Worm (Caenorhabditis elegans) whole organism, L4 larva: Measurements from ENCODE around the gene mec-17.

Source experiments
- F10B5.3 ChIP-seq: sonication (generic microtip); optimal IDR thresholded peaks from 2 replicates; lab custom pipeline; 2016; ENCODE audit warnings: mild to moderate bottlenecking, missing genetic modification characterization, missing compliant biosample characterization
- R02D3.7 ChIP-seq: fragments of 150-350 bp; sonication (generic microtip); optimal IDR thresholded peaks from 3 replicates; lab custom pipeline; 2014; ENCODE audit warnings: missing biosample characterization, missing genetic modification characterization
- T20F7.1 ChIP-seq: fragments of 200-800 bp; sonication (Bioruptor generic); optimal IDR thresholded peaks from 2 replicates; lab custom pipeline; 2018; ENCODE audit warnings: mild to moderate bottlenecking, missing genetic modification characterization, missing compliant biosample characterization
- T26A8.4 ChIP-seq: fragments of 200-800 bp; sonication (Bioruptor generic); IDR thresholded peaks from 2 replicates; pipeline ENCODE4 v1.3.6; 2022; ENCODE audit warnings: missing genetic modification characterization, missing compliant biosample characterization
- Y5F2A.4 ChIP-seq: fragments of 200-800 bp; sonication (Bioruptor generic); optimal IDR thresholded peaks from 2 replicates; lab custom pipeline; 2018; ENCODE audit warnings: mild to moderate bottlenecking, missing genetic modification characterization, missing compliant biosample characterization
- ceh-82 ChIP-seq: sonication (generic microtip); optimal IDR thresholded peaks from 2 replicates; lab custom pipeline; 2017; ENCODE audit warnings: missing biosample characterization, missing genetic modification characterization
- cey-2 ChIP-seq: sonication (generic microtip); optimal IDR thresholded peaks from 3 replicates; lab custom pipeline; 2017; ENCODE audit warnings: missing genetic modification characterization, mild to moderate bottlenecking, missing compliant biosample characterization, antibody characterized with exemption, borderline replicate concordance; ENCODE audit not compliant: insufficient read depth
- ctbp-1 ChIP-seq: fragments of 200-800 bp; sonication (Bioruptor generic); IDR thresholded peaks from 2 replicates; pipeline ENCODE4 v1.3.6; 2022; ENCODE audit warnings: missing genetic modification reagents, missing genetic modification characterization, missing compliant biosample characterization
- daf-12 ChIP-seq: fragments of 150-350 bp; optimal IDR thresholded peaks from 2 replicates; lab custom pipeline; 2014; ENCODE audit warnings: missing biosample characterization, missing genetic modification reagents, missing genetic modification characterization
- daf-16 ChIP-seq, 3 experiments: sonication (generic microtip); optimal IDR thresholded peaks; 2 replicates each; lab custom pipeline; 2016 to 2017; ENCODE audit warnings: missing genetic modification characterization in 3 of 3, missing genetic modification reagents in 3 of 3, mild to moderate bottlenecking in 2 of 3, missing compliant biosample characterization in 2 of 3, missing biosample characterization in 1 of 3, moderate library complexity in 1 of 3
- daf-19 ChIP-seq: fragments of 200-800 bp; sonication (Bioruptor generic); conservative IDR thresholded peaks from 2 replicates; pipeline ENCODE4 v1.3.6; 2022; ENCODE audit warnings: missing genetic modification characterization, missing compliant biosample characterization
- dmd-8 ChIP-seq: fragments of 200-800 bp; sonication (Bioruptor generic); IDR thresholded peaks from 2 replicates; pipeline ENCODE4 v1.3.6; 2022; ENCODE audit warnings: missing genetic modification characterization, missing compliant biosample characterization
- dpl-1 ChIP-seq: fragments of 150-350 bp; optimal IDR thresholded peaks from 2 replicates; lab custom pipeline; 2014; ENCODE audit warnings: missing biosample characterization, missing genetic modification reagents, missing genetic modification characterization
- duxl-1 ChIP-seq: sonication (generic microtip); optimal IDR thresholded peaks from 2 replicates; lab custom pipeline; 2016; ENCODE audit warnings: mild to moderate bottlenecking, missing genetic modification characterization, moderate library complexity, missing compliant biosample characterization; ENCODE audit not compliant: poor library complexity
- dve-1 ChIP-seq: sonication (generic microtip); optimal IDR thresholded peaks from 2 replicates; lab custom pipeline; 2017; ENCODE audit warnings: antibody characterized with exemption, mild to moderate bottlenecking, missing genetic modification characterization, missing compliant biosample characterization; ENCODE audit not compliant: insufficient read depth
- gei-8 ChIP-seq: fragments of 200-800 bp; sonication (Bioruptor generic); optimal IDR thresholded peaks from 2 replicates; lab custom pipeline; 2018; ENCODE audit warnings: mild to moderate bottlenecking, missing genetic modification characterization, missing compliant biosample characterization
- hif-1 ChIP-seq, 2 experiments: sonication (generic microtip); optimal IDR thresholded peaks; 2 replicates each; lab custom pipeline; 2016 to 2017; ENCODE audit warnings: missing compliant biosample characterization in 2 of 2, missing genetic modification characterization in 2 of 2, missing genetic modification reagents in 2 of 2, missing genotype in 2 of 2, mild to moderate bottlenecking in 1 of 2
- hlh-11 ChIP-seq: fragments of 200-800 bp; sonication (Bioruptor generic); optimal IDR thresholded peaks from 2 replicates; lab custom pipeline; 2018; ENCODE audit warnings: mild to moderate bottlenecking, missing genetic modification characterization, missing compliant biosample characterization
- hlh-30 ChIP-seq: sonication (generic microtip); optimal IDR thresholded peaks from 2 replicates; lab custom pipeline; 2017; ENCODE audit warnings: antibody characterized with exemption, mild to moderate bottlenecking, missing genetic modification characterization, missing compliant biosample characterization; ENCODE audit not compliant: insufficient read depth
- hmg-1.1 ChIP-seq: fragments of 200-800 bp; sonication (Bioruptor generic); IDR thresholded peaks from 2 replicates; pipeline ENCODE4 v1.3.6; 2022; ENCODE audit warnings: missing genetic modification reagents, missing genetic modification characterization, missing compliant biosample characterization
- lsy-2 ChIP-seq, 2 experiments: fragments of 150-350 bp in 1 of 2; sonication (generic microtip) in 1 of 2; optimal IDR thresholded peaks; 2 replicates each; lab custom pipeline; 2014 to 2017; ENCODE audit warnings: missing biosample characterization in 2 of 2, missing genetic modification characterization in 2 of 2
- madf-5 ChIP-seq, 2 experiments: fragments of 200-800 bp; sonication (Bioruptor generic); IDR thresholded peaks; 2 replicates each; pipeline ENCODE4 v1.3.6; 2022; ENCODE audit warnings: missing compliant biosample characterization in 2 of 2, missing genetic modification characterization in 2 of 2
- mdl-1 ChIP-seq, 2 experiments: fragments of 150-350 bp in 1 of 2; sonication (generic microtip) in 1 of 2; optimal IDR thresholded peaks; 2 replicates each; lab custom pipeline; 2014 to 2017; ENCODE audit warnings: missing biosample characterization in 2 of 2, missing genetic modification characterization in 2 of 2
- mep-1 ChIP-seq: fragments of 150-350 bp; sonication (generic microtip); optimal IDR thresholded peaks from 3 replicates; lab custom pipeline; 2014; ENCODE audit warnings: missing biosample characterization, missing genetic modification characterization
- mxl-3 ChIP-seq: fragments of 200-800 bp; sonication (Bioruptor generic); optimal IDR thresholded peaks from 2 replicates; lab custom pipeline; 2018; ENCODE audit warnings: mild to moderate bottlenecking, missing genetic modification characterization, missing compliant biosample characterization
- nhr-11 ChIP-seq: fragments of 150-350 bp; optimal IDR thresholded peaks from 2 replicates; lab custom pipeline; 2014; ENCODE audit warnings: missing biosample characterization, missing genetic modification characterization
- nhr-237 ChIP-seq: sonication (generic microtip); optimal IDR thresholded peaks from 2 replicates; lab custom pipeline; 2017; ENCODE audit warnings: missing biosample characterization, missing genetic modification characterization
- nhr-25 ChIP-seq: sonication (generic microtip); optimal IDR thresholded peaks from 2 replicates; lab custom pipeline; 2017; ENCODE audit warnings: missing genetic modification characterization, mild to moderate bottlenecking, missing compliant biosample characterization, antibody characterized with exemption, moderate library complexity, borderline replicate concordance; ENCODE audit not compliant: insufficient read depth
- nhr-41 ChIP-seq: fragments of 200-800 bp; sonication (Bioruptor generic); IDR thresholded peaks from 2 replicates; pipeline ENCODE4 v1.3.6; 2022; ENCODE audit warnings: missing genetic modification reagents, missing genetic modification characterization, missing compliant biosample characterization
- nhr-42 ChIP-seq: fragments of 200-800 bp; sonication (Bioruptor generic); IDR thresholded peaks from 2 replicates; pipeline ENCODE4 v1.3.6; 2022; ENCODE audit warnings: missing genetic modification characterization, missing compliant biosample characterization
- nhr-6 ChIP-seq: fragments of 150-350 bp; optimal IDR thresholded peaks from 2 replicates; lab custom pipeline; 2014; ENCODE audit warnings: missing biosample characterization, missing genetic modification characterization
- pha-4 ChIP-seq, 2 experiments: fragments of 150-350 bp in 1 of 2; fragments of 200-800 bp in 1 of 2; sonication (Bioruptor generic) in 1 of 2; IDR thresholded peaks in 1 of 2; optimal IDR thresholded peaks in 1 of 2; 2 replicates each; pipeline versions ENCODE4 v1.3.6 to Lab custom; 2014 to 2022; ENCODE audit warnings: missing genetic modification characterization in 2 of 2, missing genetic modification reagents in 2 of 2, missing biosample characterization in 1 of 2, missing compliant biosample characterization in 1 of 2
- php-3 ChIP-seq: fragments of 200-800 bp; sonication (Bioruptor generic); IDR thresholded peaks from 2 replicates; pipeline ENCODE4 v1.3.6; 2022; ENCODE audit warnings: missing genetic modification reagents, missing genetic modification characterization, missing compliant biosample characterization
- rbr-2 ChIP-seq: sonication (generic microtip); optimal IDR thresholded peaks from 2 replicates; lab custom pipeline; 2016; ENCODE audit warnings: missing genotype, missing genetic modification characterization, missing compliant biosample characterization
- saeg-2 ChIP-seq: fragments of 200-800 bp; sonication (Bioruptor generic); IDR thresholded peaks from 2 replicates; pipeline ENCODE4 v1.3.6; 2022; ENCODE audit warnings: missing genetic modification reagents, missing genetic modification characterization, missing compliant biosample characterization
- snpc-4 ChIP-seq: fragments of 150-350 bp; optimal IDR thresholded peaks from 2 replicates; lab custom pipeline; 2014; ENCODE audit warnings: missing biosample characterization, missing genetic modification characterization
- spr-1 ChIP-seq: sonication (generic microtip); optimal IDR thresholded peaks from 2 replicates; lab custom pipeline; 2016; ENCODE audit warnings: mild to moderate bottlenecking, missing genetic modification characterization, missing compliant biosample characterization
- tra-1 ChIP-seq: fragments of 200-800 bp; sonication (Bioruptor generic); IDR thresholded peaks from 2 replicates; pipeline ENCODE4 v1.3.6; 2022; ENCODE audit warnings: missing genetic modification reagents, missing genetic modification characterization, missing compliant biosample characterization
- unc-130 ChIP-seq: sonication (generic microtip); optimal IDR thresholded peaks from 2 replicates; lab custom pipeline; 2016; ENCODE audit warnings: missing genetic modification reagents, missing genetic modification characterization, missing compliant biosample characterization
- unc-39 ChIP-seq: sonication (generic microtip); optimal IDR thresholded peaks from 2 replicates; lab custom pipeline; 2017; ENCODE audit warnings: missing biosample characterization, missing genetic modification characterization
- vab-7 ChIP-seq: fragments of 200-800 bp; sonication (Bioruptor generic); IDR thresholded peaks from 2 replicates; pipeline ENCODE4 v1.3.6; 2022; ENCODE audit warnings: missing genetic modification reagents, missing genetic modification characterization, missing compliant biosample characterization
- zag-1 ChIP-seq: fragments of 150-350 bp; optimal IDR thresholded peaks from 2 replicates; lab custom pipeline; 2014; ENCODE audit warnings: missing biosample characterization, missing genetic modification characterization
- ztf-11 ChIP-seq: fragments of 150-350 bp; optimal IDR thresholded peaks from 2 replicates; lab custom pipeline; 2014; ENCODE audit warnings: missing biosample characterization, missing genetic modification characterization

The mec-17 gene

DNA sequence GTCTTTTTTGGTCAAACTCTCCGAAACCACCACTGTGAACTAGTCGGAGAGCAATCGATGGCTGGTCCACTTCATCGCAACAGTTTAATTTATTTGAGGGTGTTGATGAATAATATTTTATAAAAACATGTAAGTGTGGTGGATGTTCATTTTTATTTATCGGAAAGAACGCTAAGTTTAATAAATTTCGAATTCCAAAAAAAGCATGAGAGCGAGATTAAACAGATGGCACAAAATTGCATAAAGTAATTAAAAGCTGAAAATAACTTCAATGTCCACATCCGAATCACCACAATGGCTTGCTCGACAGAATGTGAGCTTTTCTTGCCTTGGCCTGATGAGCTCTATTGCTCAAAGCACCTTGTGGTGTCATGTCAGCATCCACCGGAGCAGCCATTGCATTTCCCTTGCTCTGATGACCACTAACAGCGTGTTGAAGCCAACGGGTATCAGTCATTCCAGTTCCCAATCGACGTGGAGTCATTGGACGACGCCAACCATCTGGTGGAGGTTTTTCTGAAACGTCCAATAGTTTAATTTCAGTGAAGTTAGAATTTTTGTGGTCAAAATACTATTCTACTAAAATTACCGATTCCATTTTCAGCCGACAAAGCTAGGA is 3.1 kb downstream of the mec-17 start (continued):
- peak; percentile 31 for TF ChIP-seq spr-1
- 0 out of 2 replicates have a peak, but pooled peaks have one; percentile 32 for TF ChIP-seq hmg-1.1 (GFP tag; lab: Robert Waterston, UW)
- no peak for TF ChIP-seq R02D3.7
- no peak for TF ChIP-seq ctbp-1 (GFP tag; lab: Robert Waterston, UW)
- no peak for TF ChIP-seq F10B5.3 (tag; lab: Kevin White, UChicago)
- TF ChIP-seq T26A8.4 (GFP tag; lab: Robert Waterston, UW), result peak; percentile 75; the same call in 1 of the 2 replicates
- TF ChIP-seq daf-16 (GFP tag; optimal IDR thresholded peaks at IDR 0.05; lab: Kevin White, UChicago), result peak in 1 of 2 experiments; percentile 14
- TF ChIP-seq daf-16 (tag; optimal IDR thresholded peaks at IDR 0.05; lab: Kevin White, UChicago), result peak; percentile 4
- peak; percentile 25 for TF ChIP-seq unc-130 (GFP tag; lab: Kevin White, UChicago)
- no peak for TF ChIP-seq nhr-11 (tag; lab: Kevin White, UChicago)
- peak; percentile 34; the same call in 1 of the 2 replicates for TF ChIP-seq pha-4 (GFP tag; IDR thresholded peaks at IDR 0.05; lab: Robert Waterston, UW)
- TF ChIP-seq pha-4 (tag; optimal IDR thresholded peaks at IDR 0.05; lab: Kevin White, UChicago), result no peak
- no peak for TF ChIP-seq gei-8 (GFP tag; lab: Kevin White, UChicago)
- TF ChIP-seq saeg-2 (GFP tag; lab: Robert Waterston, UW), result no peak
- TF ChIP-seq ceh-82 (tag; lab: Kevin White, UChicago), result no peak
- TF ChIP-seq dmd-8 (GFP tag; lab: Robert Waterston, UW), result no peak
- no peak for TF ChIP-seq daf-19 (GFP tag; lab: Robert Waterston, UW)
- TF ChIP-seq mdl-1 (tag; optimal IDR thresholded peaks at IDR 0.05; lab: Kevin White, UChicago), result no peak
- no peak for TF ChIP-seq nhr-237
- peak; percentile 47 for TF ChIP-seq duxl-1 (tag; lab: Kevin White, UChicago)

DNA sequence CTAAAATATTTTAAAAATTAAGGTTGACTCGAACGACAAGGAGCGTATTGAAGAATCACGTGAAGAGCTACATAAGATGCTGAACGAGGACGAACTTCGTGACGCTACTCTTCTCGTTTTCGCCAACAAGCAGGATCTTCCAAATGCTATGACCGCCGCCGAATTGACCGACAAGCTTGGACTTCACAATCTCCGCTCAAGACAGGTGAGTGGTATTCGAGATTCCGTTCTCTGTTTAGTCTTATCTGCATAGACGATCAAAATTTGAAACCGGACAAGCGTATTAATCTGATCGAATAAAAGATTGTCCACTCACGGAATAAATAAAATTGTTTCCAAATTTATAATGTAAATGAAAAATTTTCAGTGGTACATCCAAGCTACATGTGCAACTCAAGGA is 4.0 kb downstream of the mec-17 start:
- no peak for TF ChIP-seq dpl-1 (GFP tag; lab: Kevin White, UChicago)
- TF ChIP-seq unc-39, result no peak
- no peak for TF ChIP-seq lsy-2 (tag; optimal IDR thresholded peaks at IDR 0.05; lab: Kevin White, UChicago)
- no peak for TF ChIP-seq nhr-42 (GFP tag; lab: Robert Waterston, UW)
- no peak for TF ChIP-seq hif-1 (tag; optimal IDR thresholded peaks at IDR 0.05; lab: Kevin White, UChicago)
- TF ChIP-seq madf-5 (GFP tag; IDR thresholded peaks at IDR 0.05; lab: Robert Waterston, UW), result no peak
- TF ChIP-seq ztf-11, result no peak
- no peak for TF ChIP-seq unc-130 (GFP tag; lab: Kevin White, UChicago)
- TF ChIP-seq snpc-4 (tag; lab: Kevin White, UChicago), result no peak
- TF ChIP-seq nhr-25, result no peak
- TF ChIP-seq tra-1 (GFP tag; lab: Robert Waterston, UW), result no peak
- TF ChIP-seq nhr-41 (GFP tag; lab: Robert Waterston, UW), result no peak
- TF ChIP-seq Y5F2A.4 (GFP tag; lab: Kevin White, UChicago), result no peak
- TF ChIP-seq mxl-3, result no peak
- no peak for TF ChIP-seq mep-1

DNA sequence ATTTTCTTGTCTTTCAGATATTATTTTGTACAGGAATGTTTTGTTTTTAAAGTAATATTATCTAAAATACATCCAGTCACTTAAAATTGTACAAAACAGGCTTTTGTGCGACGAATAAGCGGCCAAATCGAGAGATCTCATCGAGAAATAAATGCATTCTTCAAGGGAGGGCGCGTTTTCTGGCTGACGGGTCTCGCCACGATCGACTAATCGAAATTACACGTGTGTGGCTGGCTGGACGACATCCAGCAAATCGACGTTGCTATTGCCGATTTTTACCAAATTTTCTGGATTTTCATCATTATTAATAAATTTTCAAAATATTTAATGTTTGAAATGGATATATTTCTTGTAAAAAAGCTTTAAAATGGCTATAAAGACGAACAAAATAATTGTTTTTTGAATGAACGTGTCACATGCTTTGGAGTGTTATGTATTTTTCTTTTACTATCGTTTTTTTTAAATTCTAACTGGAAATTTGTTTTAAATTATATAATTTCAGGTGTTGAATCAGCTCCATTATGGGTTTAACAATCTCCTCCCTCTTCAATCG is 4.9 kb downstream of the mec-17 start, which contains the start of gene arf-5:
Gene arf-5 (plus strand): TSS at position 503 of the 553 bp plus-strand sequence.
- TF ChIP-seq hmg-1.1 (GFP tag; lab: Robert Waterston, UW), result 0 out of 2 replicates have a peak, but pooled peaks have one; percentile 7
- peak in 1 of 2 experiments; percentile 61 for TF ChIP-seq lsy-2 (tag; optimal IDR thresholded peaks at IDR 0.05; lab: Kevin White, UChicago)
- no peak for TF ChIP-seq saeg-2 (GFP tag; lab: Robert Waterston, UW)
- peak; percentile 40 for TF ChIP-seq dve-1
- TF ChIP-seq rbr-2 (tag; lab: Kevin White, UChicago), result peak; percentile 33
- no peak for TF ChIP-seq vab-7
- TF ChIP-seq daf-12 (tag; lab: Kevin White, UChicago), result no peak
- no peak for TF ChIP-seq cey-2 (tag; lab: Kevin White, UChicago)
- TF ChIP-seq mdl-1 (tag; optimal IDR thresholded peaks at IDR 0.05; lab: Kevin White, UChicago), result peak in 1 of 2 experiments; percentile 82
- TF ChIP-seq T20F7.1 (GFP tag; lab: Kevin White, UChicago), result peak; percentile 33
- no peak for TF ChIP-seq daf-16 (GFP tag; optimal IDR thresholded peaks at IDR 0.05; lab: Kevin White, UChicago)
- peak; percentile 17 for TF ChIP-seq daf-16 (tag; optimal IDR thresholded peaks at IDR 0.05; lab: Kevin White, UChicago)
- peak; percentile 85 for TF ChIP-seq mxl-3
- peak; percentile 53 for TF ChIP-seq mep-1
- TF ChIP-seq zag-1 (tag; lab: Kevin White, UChicago), result no peak
- TF ChIP-seq hlh-30 (tag; lab: Kevin White, UChicago), result peak; percentile 64
- peak; percentile 31 for TF ChIP-seq hlh-11 (tag; lab: Kevin White, UChicago)
- peak; percentile 42 for TF ChIP-seq dpl-1 (GFP tag; lab: Kevin White, UChicago)
- no peak for TF ChIP-seq php-3 (GFP tag; lab: Robert Waterston, UW)
- peak; percentile 2 for TF ChIP-seq nhr-6 (tag; lab: Kevin White, UChicago)
